Fruit fly (Drosophila melanogaster): ENCODE results near the gene CG43800.

The CG43800 gene

DNA sequence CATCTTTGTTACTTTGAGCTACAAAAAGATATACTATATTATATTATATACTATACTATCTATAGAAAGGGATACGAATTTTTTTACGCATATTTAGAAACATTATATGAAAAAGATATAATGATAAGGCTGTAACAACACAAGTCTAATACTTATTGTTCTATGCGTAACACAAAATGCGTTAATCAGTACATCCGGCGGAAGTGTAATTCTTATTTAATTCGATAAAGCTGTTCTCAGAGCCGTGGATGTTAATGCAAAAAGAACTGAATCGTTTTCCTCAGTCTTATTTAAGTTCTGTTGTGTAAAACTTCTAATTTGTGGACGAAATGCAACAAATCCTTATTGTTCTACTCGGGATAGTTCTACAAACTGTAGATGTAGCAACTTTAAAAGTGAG lies 5.2 kb downstream of the CG43800 start, which contains the start of gene CG43799:
TSS of gene CG43799 (plus strand) at position 301 of the 400 bp plus-strand sequence.
- TF ChIP-seq CG8478 (optimal IDR thresholded peaks at IDR 0.05) (no peak), psq (optimal IDR thresholded peaks at IDR 0.05) (no peak), pan (optimal IDR thresholded peaks at IDR 0.05) (no peak), usp (GFP tag; optimal IDR thresholded peaks at IDR 0.05) (no peak), EcR (GFP tag; optimal IDR thresholded peaks at IDR 0.05) (no peak), Dll (optimal IDR thresholded peaks at IDR 0.05) (no peak)

DNA sequence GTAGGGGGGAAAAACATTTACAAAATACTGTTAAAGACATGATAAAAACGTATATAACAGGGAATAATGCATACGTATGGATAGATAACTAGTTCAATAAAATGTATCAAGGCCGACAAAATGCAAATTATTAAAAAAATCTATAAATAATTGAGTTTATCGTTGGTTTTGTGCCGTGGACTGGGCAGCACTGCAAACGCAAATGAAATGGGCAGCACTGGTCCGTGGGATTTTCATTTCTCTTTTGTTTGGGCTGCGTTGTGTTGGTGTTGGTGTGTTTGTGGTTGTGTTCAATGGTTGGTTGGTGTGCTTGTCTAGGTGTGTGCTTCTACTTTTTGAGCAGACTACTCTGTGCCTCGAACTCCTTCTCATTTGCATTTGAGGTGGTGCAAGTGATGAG lies 6.0 kb downstream of the CG43800 start:
- TF ChIP-seq usp (GFP tag; optimal IDR thresholded peaks at IDR 0.05) (no peak), Dll (optimal IDR thresholded peaks at IDR 0.05) (no peak), CG8478 (optimal IDR thresholded peaks at IDR 0.05) (no peak), psq (optimal IDR thresholded peaks at IDR 0.05) (no peak), EcR (GFP tag; optimal IDR thresholded peaks at IDR 0.05) (no peak), pan (optimal IDR thresholded peaks at IDR 0.05) (no peak)

DNA sequence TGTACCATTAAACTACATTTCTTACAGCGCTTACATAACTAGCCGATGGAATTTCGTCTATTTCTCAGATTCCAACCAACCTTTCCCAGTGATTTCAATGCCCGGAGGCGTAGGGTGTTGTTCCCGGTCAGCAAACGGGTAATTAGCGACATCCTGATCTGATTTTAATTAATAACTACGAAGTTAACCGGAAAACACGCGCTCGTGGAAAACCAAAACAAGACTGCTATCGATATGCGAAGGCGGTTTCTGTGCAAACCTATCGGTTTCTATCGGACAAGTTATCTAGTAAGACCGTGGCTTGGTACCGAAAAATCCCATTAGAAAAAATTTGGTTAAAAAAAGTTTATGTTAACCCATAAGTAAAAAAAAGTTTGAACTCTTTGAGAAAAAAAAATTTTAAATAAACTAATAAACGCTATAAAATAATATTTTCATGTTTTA lies 9.8 kb downstream of the CG43800 start, which contains the start of gene mEFG1:
TSS of gene mEFG1 (minus strand) at position 253 of the 444 bp plus-strand sequence.
- no peak for TF ChIP-seq usp (GFP tag; optimal IDR thresholded peaks at IDR 0.05)
- no peak for TF ChIP-seq Dll (optimal IDR thresholded peaks at IDR 0.05)

DNA sequence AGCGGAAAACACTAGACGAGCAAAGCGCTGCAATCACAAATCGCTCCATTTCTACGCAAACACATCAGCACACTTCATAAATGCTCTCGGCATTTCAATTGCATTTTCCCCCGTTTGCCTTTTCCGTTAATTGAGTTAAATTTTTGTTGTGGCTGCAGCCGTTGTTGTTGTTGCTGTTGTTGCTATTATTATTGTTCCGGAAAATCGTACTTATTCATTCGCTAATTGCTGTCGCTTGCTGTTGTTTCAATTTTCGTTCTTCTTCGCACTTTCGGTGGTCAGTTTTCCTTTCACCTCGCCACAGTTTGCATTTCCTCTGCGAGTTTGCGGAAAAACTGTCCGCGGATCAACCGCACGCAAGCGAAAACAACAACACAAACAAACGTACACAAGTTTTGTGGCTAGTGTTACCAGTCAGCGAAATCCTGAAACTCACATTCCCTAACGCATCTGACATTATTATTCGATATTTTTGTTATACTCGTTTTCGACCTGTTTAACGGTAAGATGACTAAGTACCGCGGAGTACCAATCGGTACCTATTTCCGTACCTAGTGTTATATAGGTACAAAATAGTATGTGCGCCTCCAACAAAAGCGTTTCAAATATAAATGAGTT lies 12.9 kb downstream of the CG43800 start, which contains the start of gene CG13784:
TSS of gene CG13784 (minus strand) at position 384 of the 618 bp plus-strand sequence.
- TF ChIP-seq usp (GFP tag; optimal IDR thresholded peaks at IDR 0.05) (no peak), Dll (optimal IDR thresholded peaks at IDR 0.05) (no peak), EcR (GFP tag; optimal IDR thresholded peaks at IDR 0.05) (no peak)

DNA sequence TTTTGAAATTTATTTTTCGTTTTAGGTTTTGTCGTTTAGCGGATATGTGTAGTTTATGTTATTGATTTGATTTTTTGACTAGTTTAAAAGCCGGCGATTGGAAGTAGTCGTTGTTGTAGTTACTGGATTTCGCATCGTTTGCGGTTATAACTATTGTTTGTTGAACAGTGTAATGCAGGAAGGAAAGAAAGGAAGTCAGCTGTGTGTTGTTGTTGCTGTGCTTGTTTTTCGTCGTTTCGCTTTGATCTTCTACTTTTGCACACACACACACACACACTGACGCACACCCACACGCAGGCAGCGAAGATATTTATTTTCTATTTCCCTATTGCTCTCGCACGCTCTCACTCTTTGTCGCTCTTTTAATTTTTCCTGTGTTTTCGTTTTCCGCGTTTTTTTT lies 13.4 kb downstream of the CG43800 start:
- TF ChIP-seq psq (optimal IDR thresholded peaks at IDR 0.05) (no peak), Dll (optimal IDR thresholded peaks at IDR 0.05) (no peak), CG8478 (optimal IDR thresholded peaks at IDR 0.05) (no peak), usp (GFP tag; optimal IDR thresholded peaks at IDR 0.05) (no peak), EcR (GFP tag; optimal IDR thresholded peaks at IDR 0.05) (no peak), pan (optimal IDR thresholded peaks at IDR 0.05) (no peak)

DNA sequence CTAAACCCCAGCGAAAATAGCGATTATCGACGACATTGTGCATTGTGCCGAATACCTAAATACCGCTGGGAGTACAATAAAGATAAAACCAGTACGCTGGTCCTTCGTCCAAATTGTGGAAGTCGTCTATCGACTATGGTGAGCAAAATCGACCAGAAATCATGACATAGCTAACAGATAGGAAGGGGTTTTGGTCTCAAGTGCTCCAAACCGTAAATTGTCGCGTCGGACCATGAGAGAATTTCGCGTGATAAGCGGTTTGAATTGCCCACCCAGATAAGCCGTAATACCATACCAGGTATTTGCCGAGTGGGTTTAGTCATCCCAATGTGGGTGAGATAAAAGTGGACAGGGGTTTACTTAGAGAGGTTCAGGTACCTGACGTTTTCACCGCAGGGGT lies 14.7 kb downstream of the CG43800 start:
- no peak for TF ChIP-seq psq (optimal IDR thresholded peaks at IDR 0.05)
- TF ChIP-seq EcR (GFP tag; optimal IDR thresholded peaks at IDR 0.05), result no peak
- no peak for TF ChIP-seq Dll (optimal IDR thresholded peaks at IDR 0.05)
- TF ChIP-seq pan (optimal IDR thresholded peaks at IDR 0.05), result no peak
- no peak for TF ChIP-seq CG8478 (optimal IDR thresholded peaks at IDR 0.05)
- no peak for TF ChIP-seq usp (GFP tag; optimal IDR thresholded peaks at IDR 0.05)

DNA sequence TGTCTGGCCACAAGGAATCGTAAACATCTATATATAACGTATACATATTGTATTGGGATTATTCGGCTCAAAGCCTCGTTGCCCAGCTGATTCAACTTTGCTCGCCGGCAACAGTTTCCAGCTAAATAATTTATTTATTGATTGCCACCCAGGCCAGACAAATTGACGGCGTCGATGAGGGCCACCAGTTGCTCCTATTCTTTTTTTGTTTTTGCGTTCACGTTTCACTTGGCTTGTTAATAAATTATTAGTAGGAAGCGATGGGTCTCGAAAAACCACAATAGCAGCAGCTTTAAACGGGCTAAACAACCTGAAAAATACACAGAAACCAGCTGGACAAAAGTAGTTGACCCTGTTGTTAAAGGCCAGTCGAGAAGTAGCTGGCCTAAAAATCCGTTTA lies 15.6 kb downstream of the CG43800 start:
- no peak for TF ChIP-seq EcR (GFP tag; optimal IDR thresholded peaks at IDR 0.05)
- no peak for TF ChIP-seq CG8478 (optimal IDR thresholded peaks at IDR 0.05)
- no peak for TF ChIP-seq pan (optimal IDR thresholded peaks at IDR 0.05)
- TF ChIP-seq Dll (optimal IDR thresholded peaks at IDR 0.05), result no peak
- TF ChIP-seq usp (GFP tag; optimal IDR thresholded peaks at IDR 0.05), result no peak
- no peak for TF ChIP-seq psq (optimal IDR thresholded peaks at IDR 0.05)

DNA sequence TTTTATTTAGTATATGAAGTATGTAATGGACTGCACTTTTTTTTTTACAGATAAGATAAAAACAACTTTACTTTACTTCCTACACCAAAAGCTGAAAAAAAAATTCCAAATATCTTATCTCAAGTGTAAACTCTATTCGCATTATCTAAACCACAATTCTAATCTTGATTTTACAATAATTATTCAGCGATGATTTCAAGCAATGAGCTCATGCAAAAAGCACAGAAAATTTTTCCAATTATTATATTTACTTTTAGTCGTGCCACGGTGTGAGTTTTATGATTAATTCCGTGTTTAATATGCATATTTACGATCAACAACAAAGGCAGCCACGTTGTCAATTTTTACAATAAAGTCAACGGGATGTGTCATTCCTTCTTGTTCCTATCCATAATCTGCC lies 16.3 kb downstream of the CG43800 start:
- no peak for TF ChIP-seq EcR (GFP tag; optimal IDR thresholded peaks at IDR 0.05)
- TF ChIP-seq Dll (optimal IDR thresholded peaks at IDR 0.05), result no peak
- no peak for TF ChIP-seq pan (optimal IDR thresholded peaks at IDR 0.05)
- no peak for TF ChIP-seq psq (optimal IDR thresholded peaks at IDR 0.05)
- TF ChIP-seq CG8478 (optimal IDR thresholded peaks at IDR 0.05), result no peak
- no peak for TF ChIP-seq usp (GFP tag; optimal IDR thresholded peaks at IDR 0.05)

DNA sequence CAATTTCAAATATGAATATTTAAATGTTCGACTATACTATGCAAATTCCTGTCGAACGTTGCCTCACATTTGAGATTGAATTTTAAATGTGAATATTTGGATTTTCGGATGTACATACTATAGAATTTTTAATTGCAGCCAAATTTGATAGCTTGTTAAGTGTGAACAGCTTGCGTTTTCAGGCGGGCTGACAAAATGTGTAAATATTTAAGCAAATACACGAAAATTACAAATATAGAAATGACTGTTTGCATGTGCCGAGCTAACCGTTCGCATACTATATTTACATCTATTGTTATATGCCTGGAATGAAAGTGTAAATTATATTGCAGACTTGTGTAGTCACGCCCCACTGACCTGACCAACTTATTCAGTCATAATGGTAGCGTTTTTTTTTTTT lies 17.0 kb downstream of the CG43800 start:
- TF ChIP-seq EcR (GFP tag; optimal IDR thresholded peaks at IDR 0.05) (no peak), Dll (optimal IDR thresholded peaks at IDR 0.05) (no peak), CG8478 (optimal IDR thresholded peaks at IDR 0.05) (no peak), usp (GFP tag; optimal IDR thresholded peaks at IDR 0.05) (no peak), pan (optimal IDR thresholded peaks at IDR 0.05) (no peak), psq (optimal IDR thresholded peaks at IDR 0.05) (no peak)

DNA sequence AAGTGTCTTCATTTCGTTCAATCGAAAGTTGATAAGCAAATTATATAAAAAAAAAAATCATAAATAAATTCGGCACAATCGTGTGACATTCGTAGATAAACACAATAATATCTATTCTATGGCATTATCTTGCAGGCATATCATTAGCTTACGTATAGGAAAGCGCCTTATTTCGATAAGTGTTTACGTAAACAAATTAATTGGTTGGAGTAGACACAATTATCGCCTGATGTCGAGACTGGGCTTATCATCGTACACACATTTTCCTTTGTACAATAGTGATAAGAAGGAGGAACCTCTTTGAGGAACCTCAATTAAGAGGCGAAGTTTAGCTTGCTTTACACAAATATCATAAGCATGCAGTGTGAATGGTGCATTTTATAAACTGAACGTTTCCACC lies 17.7 kb downstream of the CG43800 start:
- TF ChIP-seq psq (optimal IDR thresholded peaks at IDR 0.05) (no peak), Dll (optimal IDR thresholded peaks at IDR 0.05) (no peak), CG8478 (optimal IDR thresholded peaks at IDR 0.05) (no peak), usp (GFP tag; optimal IDR thresholded peaks at IDR 0.05) (no peak)

DNA sequence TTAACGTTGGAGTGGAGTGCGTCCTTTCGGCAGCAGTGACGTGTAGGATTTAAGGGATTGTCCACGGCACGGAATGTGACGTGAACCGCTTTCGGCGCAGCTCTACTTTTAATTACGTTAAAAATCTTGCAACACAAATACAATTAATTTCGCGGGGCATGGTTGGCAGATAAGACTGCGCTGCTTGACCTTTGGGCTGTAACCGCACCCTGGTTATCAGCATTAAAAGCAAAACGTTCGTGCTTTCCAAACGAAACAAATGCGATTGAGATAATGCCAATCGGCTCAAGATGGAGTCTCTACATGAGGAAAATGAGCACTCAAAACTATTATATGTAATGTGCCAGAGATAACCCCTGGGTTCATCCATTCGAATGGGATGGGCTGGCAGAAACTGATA lies 19.1 kb downstream of the CG43800 start:
- TF ChIP-seq Dll (optimal IDR thresholded peaks at IDR 0.05) (no peak), CG8478 (optimal IDR thresholded peaks at IDR 0.05) (no peak), psq (optimal IDR thresholded peaks at IDR 0.05) (no peak), EcR (GFP tag; optimal IDR thresholded peaks at IDR 0.05) (no peak), pan (optimal IDR thresholded peaks at IDR 0.05) (no peak), usp (GFP tag; optimal IDR thresholded peaks at IDR 0.05) (no peak)

DNA sequence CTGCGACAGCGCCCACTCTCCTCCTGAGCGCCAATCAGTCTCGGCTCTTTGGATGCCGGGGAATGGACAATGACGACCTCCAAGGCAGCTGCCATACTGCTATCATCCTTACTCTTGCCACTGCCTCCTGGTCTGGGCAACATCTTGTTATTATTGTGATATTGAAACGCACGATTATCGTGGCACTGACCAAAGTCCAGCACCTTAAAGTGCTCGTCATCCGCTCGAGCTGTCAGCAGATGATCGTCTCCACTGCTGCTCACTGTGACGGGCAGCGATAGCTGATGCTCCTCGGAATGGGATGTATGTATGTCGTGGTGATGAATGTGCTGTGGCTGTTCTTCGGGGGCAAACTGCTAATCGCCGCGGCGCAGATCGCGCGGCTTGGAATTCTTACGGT lies 25.0 kb downstream of the CG43800 start:
- TF ChIP-seq usp (GFP tag; optimal IDR thresholded peaks at IDR 0.05) (no peak), EcR (GFP tag; optimal IDR thresholded peaks at IDR 0.05) (no peak), pan (optimal IDR thresholded peaks at IDR 0.05) (no peak)

DNA sequence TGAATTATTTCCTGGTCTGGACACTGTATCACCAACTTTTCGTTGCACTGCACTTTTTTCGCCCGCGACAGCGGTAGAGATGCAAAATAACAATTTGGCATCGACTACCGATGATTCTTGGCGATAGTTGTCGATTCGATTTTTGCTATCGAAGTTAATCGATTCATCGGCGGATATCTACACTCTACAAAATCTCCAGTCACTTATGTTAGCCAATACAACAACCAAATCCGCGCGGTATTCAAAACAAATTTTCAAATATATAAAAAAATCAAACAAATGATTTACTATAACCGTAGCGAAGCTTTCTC lies 28.5 kb downstream of the CG43800 start, which contains the start of gene CG4502:
TSS of gene CG4502 (minus strand) at position 93 of the 311 bp plus-strand sequence.
- no peak for TF ChIP-seq EcR (GFP tag; optimal IDR thresholded peaks at IDR 0.05)
- TF ChIP-seq CG8478 (optimal IDR thresholded peaks at IDR 0.05), result no peak
- no peak for TF ChIP-seq usp (GFP tag; optimal IDR thresholded peaks at IDR 0.05)
- no peak for TF ChIP-seq pan (optimal IDR thresholded peaks at IDR 0.05)
- no peak for TF ChIP-seq Dll (optimal IDR thresholded peaks at IDR 0.05)
- TF ChIP-seq psq (optimal IDR thresholded peaks at IDR 0.05), result no peak
